Worm (Caenorhabditis elegans) whole organism, mixed stage, embryonic: ENCODE data around the gene suex-2.

ENCODE experiments used
- M03D4.4 ChIP-seq: sonication (generic microtip); optimal IDR thresholded peaks from 2 replicates; lab custom pipeline; 2017; ENCODE audit warnings: mild to moderate bottlenecking, missing genetic modification characterization, missing compliant biosample characterization
- bed-3 ChIP-seq: fragments of 200-800 bp; sonication (Bioruptor generic); optimal IDR thresholded peaks from 3 replicates; lab custom pipeline; 2018; ENCODE audit warnings: mild to moderate bottlenecking, missing genetic modification characterization, moderate library complexity, missing compliant biosample characterization
- blmp-1 ChIP-seq: fragments of 150-350 bp; optimal IDR thresholded peaks from 2 replicates; lab custom pipeline; 2014; ENCODE audit warnings: missing biosample characterization, missing genetic modification characterization
- ceh-39 ChIP-seq: fragments of 150-350 bp; optimal IDR thresholded peaks from 2 replicates; lab custom pipeline; 2014; ENCODE audit warnings: missing biosample characterization, missing genetic modification characterization
- ceh-43 ChIP-seq: fragments of 200-800 bp; sonication (Bioruptor generic); optimal IDR thresholded peaks from 2 replicates; lab custom pipeline; 2018; ENCODE audit warnings: mild to moderate bottlenecking, missing genetic modification characterization, moderate library complexity, missing compliant biosample characterization
- ceh-83 ChIP-seq: fragments of 200-800 bp; sonication (Bioruptor generic); optimal IDR thresholded peaks from 2 replicates; lab custom pipeline; 2018; ENCODE audit warnings: mild to moderate bottlenecking, missing genetic modification characterization, missing compliant biosample characterization
- ces-1 ChIP-seq: fragments of 150-350 bp; optimal IDR thresholded peaks from 2 replicates; lab custom pipeline; 2014; ENCODE audit warnings: missing biosample characterization, missing genetic modification reagents, missing genetic modification characterization
- cnd-1 ChIP-seq: fragments of 200-800 bp; sonication (Bioruptor generic); optimal IDR thresholded peaks from 2 replicates; lab custom pipeline; 2018; ENCODE audit warnings: mild to moderate bottlenecking, missing genetic modification characterization, missing compliant biosample characterization
- drap-1 ChIP-seq: fragments of 200-800 bp; sonication (Bioruptor generic); optimal IDR thresholded peaks from 3 replicates; lab custom pipeline; 2018; ENCODE audit warnings: mild to moderate bottlenecking, missing genetic modification characterization, missing compliant biosample characterization
- elt-1 ChIP-seq: sonication (generic microtip); optimal IDR thresholded peaks from 2 replicates; lab custom pipeline; 2017; ENCODE audit warnings: missing genetic modification characterization, mild to moderate bottlenecking, missing compliant biosample characterization, antibody characterized with exemption, moderate library complexity, borderline replicate concordance; ENCODE audit not compliant: insufficient read depth
- elt-3 ChIP-seq: fragments of 150-350 bp; optimal IDR thresholded peaks from 2 replicates; lab custom pipeline; 2014; ENCODE audit warnings: missing biosample characterization, missing genetic modification characterization
- flh-1 ChIP-seq: fragments of 200-800 bp; sonication (Bioruptor generic); optimal IDR thresholded peaks from 2 replicates; lab custom pipeline; 2018; ENCODE audit warnings: mild to moderate bottlenecking, missing genetic modification characterization, moderate library complexity, missing compliant biosample characterization
- hlh-1 ChIP-seq: fragments of 150-350 bp; optimal IDR thresholded peaks from 2 replicates; lab custom pipeline; 2014; ENCODE audit warnings: missing biosample characterization, missing genetic modification reagents, missing genetic modification characterization
- lin-13 ChIP-seq: fragments of 150-350 bp; optimal IDR thresholded peaks from 2 replicates; lab custom pipeline; 2014; ENCODE audit warnings: missing biosample characterization, missing genetic modification characterization
- lin-32 ChIP-seq: fragments of 200-800 bp; sonication (Bioruptor generic); optimal IDR thresholded peaks from 2 replicates; lab custom pipeline; 2018; ENCODE audit warnings: mild to moderate bottlenecking, missing genetic modification characterization, missing compliant biosample characterization
- lsy-2 ChIP-seq: fragments of 150-350 bp; optimal IDR thresholded peaks from 2 replicates; lab custom pipeline; 2014; ENCODE audit warnings: missing biosample characterization, missing genetic modification characterization
- mab-5 ChIP-seq: fragments of 150-350 bp; optimal IDR thresholded peaks from 2 replicates; lab custom pipeline; 2014; ENCODE audit warnings: missing biosample characterization, missing genetic modification characterization
- mep-1 ChIP-seq: fragments of 150-350 bp; optimal IDR thresholded peaks from 2 replicates; lab custom pipeline; 2017; ENCODE audit warnings: missing biosample characterization, missing genetic modification reagents, missing genetic modification characterization, inconsistent platforms
- mls-2 ChIP-seq: sonication (generic microtip); optimal IDR thresholded peaks from 2 replicates; lab custom pipeline; 2016; ENCODE audit warnings: mild to moderate bottlenecking, missing genetic modification characterization, moderate library complexity, missing compliant biosample characterization
- nhr-12 ChIP-seq: fragments of 150-350 bp; optimal IDR thresholded peaks from 2 replicates; lab custom pipeline; 2014; ENCODE audit warnings: missing biosample characterization, missing genetic modification characterization
- nhr-2 ChIP-seq: fragments of 150-350 bp; optimal IDR thresholded peaks from 2 replicates; lab custom pipeline; 2014; ENCODE audit warnings: missing biosample characterization, missing genetic modification characterization
- nhr-237 ChIP-seq: fragments of 150-350 bp; optimal IDR thresholded peaks from 2 replicates; lab custom pipeline; 2014; ENCODE audit warnings: missing biosample characterization, missing genetic modification characterization
- nhr-28 ChIP-seq: fragments of 150-350 bp; optimal IDR thresholded peaks from 2 replicates; lab custom pipeline; 2014; ENCODE audit warnings: missing biosample characterization, missing genetic modification characterization
- nhr-76 ChIP-seq: sonication (generic microtip); optimal IDR thresholded peaks from 2 replicates; lab custom pipeline; 2017; ENCODE audit warnings: missing biosample characterization, missing genetic modification characterization
- pha-4 ChIP-seq: fragments of 150-350 bp; optimal IDR thresholded peaks from 2 replicates; lab custom pipeline; 2018; ENCODE audit warnings: missing biosample characterization, missing genetic modification reagents, missing genetic modification characterization
- snpc-4 ChIP-seq: fragments of 150-350 bp; optimal IDR thresholded peaks from 2 replicates; lab custom pipeline; 2014; ENCODE audit warnings: missing biosample characterization, missing genetic modification characterization
- sptf-1 ChIP-seq: sonication (generic microtip); optimal IDR thresholded peaks from 2 replicates; lab custom pipeline; 2017; ENCODE audit warnings: mild to moderate bottlenecking, missing genetic modification characterization, moderate library complexity, missing compliant biosample characterization
- tbx-8 ChIP-seq: fragments of 200-800 bp; sonication (Bioruptor generic); optimal IDR thresholded peaks from 2 replicates; lab custom pipeline; 2018; ENCODE audit warnings: mild to moderate bottlenecking, missing genetic modification characterization, moderate library complexity, missing compliant biosample characterization
- unc-120 ChIP-seq: sonication (generic microtip); optimal IDR thresholded peaks from 2 replicates; lab custom pipeline; 2017; ENCODE audit warnings: missing genetic modification characterization, missing compliant biosample characterization; ENCODE audit not compliant: poor library complexity, severe bottlenecking
- unc-39 ChIP-seq: fragments of 150-350 bp; optimal IDR thresholded peaks from 2 replicates; lab custom pipeline; 2014; ENCODE audit warnings: missing biosample characterization, missing genetic modification characterization
- unc-62 ChIP-seq: fragments of 150-350 bp; optimal IDR thresholded peaks from 2 replicates; lab custom pipeline; 2014; ENCODE audit warnings: missing biosample characterization, missing genetic modification reagents, missing genetic modification characterization
- zip-8 ChIP-seq: fragments of 150-350 bp; optimal IDR thresholded peaks from 2 replicates; lab custom pipeline; 2014; ENCODE audit warnings: missing biosample characterization, missing genetic modification characterization

Gene suex-2

ce11 chrIV:9002636-9003035, 34.5 kb downstream of the suex-2 start, which contains the start of gene C53D6.8:
TSS of gene C53D6.8 (minus strand) at chrIV:9002736.
- TF ChIP-seq mls-2 (tag; lab: Kevin White, UChicago) (no peak), ceh-43 (no peak), lin-13 (tag; lab: Kevin White, UChicago) (no peak), hlh-1 (no peak), elt-3 (tag; lab: Kevin White, UChicago) (no peak), nhr-28 (tag; lab: Kevin White, UChicago) (no peak), mep-1 (tag; lab: Kevin White, UChicago) (no peak), ces-1 (GFP tag; lab: Kevin White, UChicago) (no peak), cnd-1 (tag; lab: Kevin White, UChicago) (no peak), nhr-76 (tag; lab: Kevin White, UChicago) (no peak), pha-4 (tag; lab: Kevin White, UChicago) (no peak), bed-3 (GFP tag; lab: Kevin White, UChicago) (no peak), snpc-4 (no peak), nhr-237 (tag; lab: Kevin White, UChicago) (no peak), zip-8 (tag; lab: Kevin White, UChicago) (no peak), nhr-2 (tag; lab: Kevin White, UChicago) (no peak), M03D4.4 (no peak), unc-120 (tag; lab: Kevin White, UChicago) (no peak)

- no peak for TF ChIP-seq unc-62 (GFP tag; lab: Kevin White, UChicago)
- no peak for TF ChIP-seq drap-1
- no peak for TF ChIP-seq nhr-237 (tag; lab: Kevin White, UChicago)
- TF ChIP-seq lsy-2: no peak
- TF ChIP-seq tbx-8 (GFP tag; lab: Kevin White, UChicago): no peak
- TF ChIP-seq mep-1 (tag; lab: Kevin White, UChicago): no peak
- no peak for TF ChIP-seq nhr-76 (tag; lab: Kevin White, UChicago)
- TF ChIP-seq nhr-12 (tag; lab: Kevin White, UChicago): no peak
- no peak for TF ChIP-seq elt-1 (tag; lab: Kevin White, UChicago)
- no peak for TF ChIP-seq ces-1 (GFP tag; lab: Kevin White, UChicago)
- TF ChIP-seq sptf-1: no peak
- TF ChIP-seq ceh-43: no peak
- TF ChIP-seq nhr-2 (tag; lab: Kevin White, UChicago): no peak
- TF ChIP-seq unc-120 (tag; lab: Kevin White, UChicago): no peak
- TF ChIP-seq cnd-1 (tag; lab: Kevin White, UChicago): no peak
- no peak for TF ChIP-seq lin-13 (tag; lab: Kevin White, UChicago)
- TF ChIP-seq, all 35 proteins: peak for 0
Measured at ce11 chrIV:9005310-9005709, 37.2 kb downstream of the suex-2 start, which contains the start of gene unc-129. TSS of gene unc-129 (minus strand) at chrIV:9005410.

ce11 chrIV:9007947-9008346, 39.9 kb downstream of the suex-2 start:
- TF ChIP-seq unc-62 (GFP tag; lab: Kevin White, UChicago) (peak; percentile 72), mab-5 (tag; lab: Kevin White, UChicago) (no peak), lsy-2 (no peak), ceh-83 (GFP tag; lab: Kevin White, UChicago) (no peak), mep-1 (tag; lab: Kevin White, UChicago) (no peak), nhr-76 (tag; lab: Kevin White, UChicago) (no peak), hlh-1 (peak; percentile 74), M03D4.4 (no peak), unc-39 (tag; lab: Kevin White, UChicago) (no peak), flh-1 (no peak), bed-3 (GFP tag; lab: Kevin White, UChicago) (no peak), drap-1 (no peak), snpc-4 (no peak), tbx-8 (GFP tag; lab: Kevin White, UChicago) (no peak), lin-32 (no peak)

- TF ChIP-seq elt-3 (tag; lab: Kevin White, UChicago) (no peak), mep-1 (tag; lab: Kevin White, UChicago) (no peak), nhr-237 (tag; lab: Kevin White, UChicago) (no peak), bed-3 (GFP tag; lab: Kevin White, UChicago) (no peak), drap-1 (no peak), blmp-1 (tag; lab: Kevin White, UChicago) (no peak), zip-8 (tag; lab: Kevin White, UChicago) (no peak), lin-13 (tag; lab: Kevin White, UChicago) (no peak), lin-32 (no peak), cnd-1 (tag; lab: Kevin White, UChicago) (no peak), ces-1 (GFP tag; lab: Kevin White, UChicago) (no peak), ceh-83 (GFP tag; lab: Kevin White, UChicago) (no peak), nhr-12 (tag; lab: Kevin White, UChicago) (no peak), mls-2 (tag; lab: Kevin White, UChicago) (no peak), sptf-1 (no peak), pha-4 (tag; lab: Kevin White, UChicago) (no peak), ceh-43 (no peak), ceh-39 (tag; lab: Kevin White, UChicago) (no peak)
- TF ChIP-seq, all 35 proteins: peak for 0
Measured at ce11 chrIV:9010257-9010656, 42.2 kb downstream of the suex-2 start, which contains the start of gene C53D6.11. TSS of gene C53D6.11 (plus strand) at chrIV:9010584.
